Fruit fly (Drosophila melanogaster) whole organism, embryonic: ENCODE data around the gene CG14104.

Experiments
- Bgb ChIP-seq: fragments of 200-800 bp; sonication (Bioruptor generic); IDR thresholded peaks from 2 replicates; pipeline ENCODE4 v1.3.6; 2022; ENCODE audit warnings: missing biosample characterization, missing genetic modification characterization; ENCODE audit not compliant: partially characterized antibody
- Bteb2 ChIP-seq: fragments of 200-800 bp; sonication (Bioruptor generic); optimal IDR thresholded peaks from 2 replicates; lab custom pipeline; 2016; ENCODE audit warnings: missing biosample characterization, missing genetic modification characterization
- CG10147 ChIP-seq: fragments of 200-800 bp; sonication (Bioruptor generic); optimal IDR thresholded peaks from 2 replicates; lab custom pipeline; 2019; ENCODE audit warnings: missing biosample characterization, mild to moderate bottlenecking, missing genetic modification characterization, moderate library complexity
- CG11398 ChIP-seq: fragments of 200-800 bp; sonication (Bioruptor generic); optimal IDR thresholded peaks from 2 replicates; lab custom pipeline; 2016; ENCODE audit warnings: missing biosample characterization, missing genetic modification characterization
- CG11456 ChIP-seq: fragments of 200-800 bp; sonication (Bioruptor generic); IDR thresholded peaks from 3 replicates; pipeline ENCODE4 v1.3.6; 2022; ENCODE audit warnings: missing biosample characterization, missing genetic modification characterization
- CG11560 ChIP-seq: fragments of 200-800 bp; sonication (Bioruptor generic); IDR thresholded peaks from 3 replicates; pipeline ENCODE4 v1.3.6; 2022; ENCODE audit warnings: missing biosample characterization, missing genetic modification characterization
- CG13287 ChIP-seq: fragments of 200-800 bp; sonication (Bioruptor generic); IDR thresholded peaks from 2 replicates; pipeline ENCODE4 v1.3.6; 2022; ENCODE audit warnings: missing biosample characterization, missing genetic modification characterization; ENCODE audit not compliant: partially characterized antibody
- CG14860 ChIP-seq: fragments of 200-800 bp; sonication (Bioruptor generic); IDR thresholded peaks from 3 replicates; pipeline ENCODE4 v1.3.6; 2022; ENCODE audit warnings: missing biosample characterization, missing genetic modification characterization; ENCODE audit not compliant: partially characterized antibody
- CG15269 ChIP-seq: fragments of 200-800 bp; sonication (Bioruptor generic); optimal IDR thresholded peaks from 2 replicates; lab custom pipeline; 2018; ENCODE audit warnings: missing biosample characterization, mild to moderate bottlenecking, missing genetic modification characterization, moderate library complexity
- CG15696 ChIP-seq: fragments of 200-800 bp; sonication (Bioruptor generic); optimal IDR thresholded peaks from 2 replicates; lab custom pipeline; 2019; ENCODE audit warnings: missing biosample characterization, mild to moderate bottlenecking, missing genetic modification characterization, moderate library complexity
- CG2120 ChIP-seq: fragments of 200-800 bp; sonication (Bioruptor generic); optimal IDR thresholded peaks from 3 replicates; lab custom pipeline; 2016; ENCODE audit warnings: missing biosample characterization, missing genetic modification characterization
- CG32532 ChIP-seq: fragments of 200-800 bp; sonication (Bioruptor generic); IDR thresholded peaks from 2 replicates; pipeline ENCODE4 v1.3.6; 2022; ENCODE audit warnings: missing biosample characterization, missing genetic modification characterization
- CG33213 ChIP-seq: fragments of 200-800 bp; sonication (Bioruptor generic); optimal IDR thresholded peaks from 3 replicates; lab custom pipeline; 2016; ENCODE audit warnings: missing biosample characterization, missing genetic modification characterization
- CG34224 ChIP-seq: fragments of 200-800 bp; sonication (Bioruptor generic); IDR thresholded peaks from 3 replicates; pipeline ENCODE4 v1.3.6; 2022; ENCODE audit warnings: missing biosample characterization, missing genetic modification characterization; ENCODE audit not compliant: partially characterized antibody
- CG6765 ChIP-seq: fragments of 200-800 bp; sonication (Bioruptor generic); optimal IDR thresholded peaks from 3 replicates; lab custom pipeline; 2017; ENCODE audit warnings: missing biosample characterization, mild to moderate bottlenecking, missing genetic modification characterization
- CG7963 ChIP-seq: fragments of 200-800 bp; sonication (Bioruptor generic); IDR thresholded peaks from 3 replicates; pipeline ENCODE4 v1.3.6; 2022; ENCODE audit warnings: missing biosample characterization, missing genetic modification characterization; ENCODE audit not compliant: partially characterized antibody
- CG8359 ChIP-seq: fragments of 200-800 bp; sonication (Bioruptor generic); optimal IDR thresholded peaks from 2 replicates; lab custom pipeline; 2017; ENCODE audit warnings: missing biosample characterization, mild to moderate bottlenecking, missing genetic modification characterization, borderline replicate concordance
- CG9817 ChIP-seq: fragments of 200-800 bp; sonication (Bioruptor generic); optimal IDR thresholded peaks from 2 replicates; lab custom pipeline; 2018; ENCODE audit warnings: missing biosample characterization, mild to moderate bottlenecking, missing genetic modification characterization, moderate library complexity
- Chrac-16 ChIP-seq: fragments of 200-800 bp; sonication (Bioruptor generic); optimal IDR thresholded peaks from 3 replicates; lab custom pipeline; 2016; ENCODE audit warnings: missing biosample characterization, missing genetic modification characterization
- D19B ChIP-seq: fragments of 200-800 bp; sonication (Bioruptor generic); optimal IDR thresholded peaks from 2 replicates; lab custom pipeline; 2017; ENCODE audit warnings: missing biosample characterization, mild to moderate bottlenecking, missing genetic modification characterization
- Dbx ChIP-seq: fragments of 200-800 bp; sonication (Bioruptor generic); IDR thresholded peaks from 3 replicates; pipeline ENCODE4 v1.3.6; 2022; ENCODE audit warnings: missing biosample characterization, missing genetic modification characterization
- Dref ChIP-seq: fragments of 200-800 bp; sonication (Bioruptor generic); IDR thresholded peaks from 2 replicates; pipeline ENCODE4 v1.3.6; 2022; ENCODE audit warnings: missing biosample characterization, missing genetic modification characterization
- Gug ChIP-seq: fragments of 200-800 bp; sonication (Bioruptor generic); IDR thresholded peaks from 4 replicates; pipeline ENCODE4 v1.3.6; 2022; ENCODE audit warnings: missing biosample characterization, missing genetic modification characterization
- Hsf ChIP-seq: fragments of 200-800 bp; sonication (Bioruptor generic); optimal IDR thresholded peaks from 3 replicates; lab custom pipeline; 2016; ENCODE audit warnings: missing biosample characterization, missing genetic modification characterization
- Lhr ChIP-seq: fragments of 200-800 bp; sonication (Bioruptor generic); optimal IDR thresholded peaks from 3 replicates; lab custom pipeline; 2017; ENCODE audit warnings: mild to moderate bottlenecking, missing biosample characterization, missing genetic modification reagents, missing genetic modification characterization
- MESR4 ChIP-seq: fragments of 200-800 bp; sonication (Bioruptor generic); optimal IDR thresholded peaks from 2 replicates; lab custom pipeline; 2018; ENCODE audit warnings: missing biosample characterization, mild to moderate bottlenecking, missing genetic modification characterization, moderate library complexity
- Mrtf ChIP-seq: fragments of 200-800 bp; sonication (Bioruptor generic); IDR thresholded peaks from 3 replicates; pipeline ENCODE4 v1.3.6; 2022; ENCODE audit warnings: missing biosample characterization, missing genetic modification characterization
- Sin3A ChIP-seq: fragments of >200 bp; optimal IDR thresholded peaks from 2 replicates; lab custom pipeline; 2018
- Spps ChIP-seq: fragments of 200-800 bp; sonication (Bioruptor generic); optimal IDR thresholded peaks from 2 replicates; lab custom pipeline; 2018; ENCODE audit warnings: missing biosample characterization, mild to moderate bottlenecking, missing genetic modification characterization
- Trl ChIP-seq, 3 experiments: fragments of >200 bp in 2 of 3; fragments of 200-800 bp in 1 of 3; sonication (Bioruptor generic) in 1 of 3; optimal IDR thresholded peaks; 2 replicates in 1 of 3; 3 replicates in 2 of 3; lab custom pipeline; 2016 to 2017; ENCODE audit warnings: missing biosample characterization in 1 of 3, missing genetic modification characterization in 1 of 3
- Vsx1 ChIP-seq: fragments of 200-800 bp; sonication (Bioruptor generic); optimal IDR thresholded peaks from 2 replicates; lab custom pipeline; 2017; ENCODE audit warnings: missing biosample characterization, mild to moderate bottlenecking, missing genetic modification characterization, missing genetic modification reagents
- ato ChIP-seq: fragments of 200-800 bp; sonication (Bioruptor generic); IDR thresholded peaks from 2 replicates; pipeline ENCODE4 v1.3.6; 2022; ENCODE audit warnings: missing biosample characterization, missing genetic modification characterization; ENCODE audit not compliant: partially characterized antibody
- chm ChIP-seq: fragments of 200-800 bp; sonication (Bioruptor generic); IDR thresholded peaks from 2 replicates; pipeline ENCODE4 v1.3.6; 2022; ENCODE audit warnings: missing biosample characterization, missing genetic modification characterization
- crp ChIP-seq, 2 experiments: fragments of 200-800 bp; sonication (Bioruptor generic); optimal IDR thresholded peaks; 2 replicates in 1 of 2; 3 replicates in 1 of 2; lab custom pipeline; 2017; ENCODE audit warnings: missing biosample characterization in 2 of 2, missing genetic modification characterization in 2 of 2, mild to moderate bottlenecking in 1 of 2, moderate library complexity in 1 of 2
- fd102C ChIP-seq: fragments of 200-800 bp; sonication (Bioruptor generic); optimal IDR thresholded peaks from 2 replicates; lab custom pipeline; 2018; ENCODE audit warnings: missing biosample characterization, mild to moderate bottlenecking, missing genetic modification characterization, moderate library complexity
- fu2 ChIP-seq: fragments of 200-800 bp; sonication (Bioruptor generic); optimal IDR thresholded peaks from 2 replicates; lab custom pipeline; 2016; ENCODE audit warnings: missing biosample characterization, missing genetic modification characterization
- gro ChIP-seq: fragments of 200-800 bp; sonication (Bioruptor generic); optimal IDR thresholded peaks from 2 replicates; lab custom pipeline; 2016; ENCODE audit warnings: missing biosample characterization, missing genetic modification characterization
- gsb ChIP-seq: fragments of 200-800 bp; sonication (Bioruptor generic); IDR thresholded peaks from 2 replicates; pipeline ENCODE4 v1.3.6; 2022; ENCODE audit warnings: missing biosample characterization, missing genetic modification characterization
- hb ChIP-seq: fragments of 200-800 bp; sonication (Bioruptor generic); IDR thresholded peaks from 3 replicates; pipeline ENCODE4 v1.3.6; 2022; ENCODE audit warnings: missing biosample characterization, missing genetic modification characterization; ENCODE audit not compliant: partially characterized antibody
- nerfin-2 ChIP-seq: fragments of 200-800 bp; sonication (Bioruptor generic); IDR thresholded peaks from 2 replicates; pipeline ENCODE4 v1.3.6; 2022; ENCODE audit warnings: missing biosample characterization, missing genetic modification characterization; ENCODE audit not compliant: partially characterized antibody
- phol ChIP-seq: fragments of 200-800 bp; sonication (Bioruptor generic); optimal IDR thresholded peaks from 3 replicates; lab custom pipeline; 2018; ENCODE audit warnings: missing biosample characterization, mild to moderate bottlenecking, missing genetic modification characterization, moderate library complexity
- psq ChIP-seq: fragments of 200-800 bp; sonication (Bioruptor generic); optimal IDR thresholded peaks from 2 replicates; lab custom pipeline; 2017; ENCODE audit warnings: missing biosample characterization, missing genetic modification characterization
- pum ChIP-seq: fragments of 200-800 bp; sonication (Bioruptor generic); optimal IDR thresholded peaks from 2 replicates; lab custom pipeline; 2016; ENCODE audit warnings: missing biosample characterization, missing genetic modification characterization
- pzg ChIP-seq: fragments of 200-800 bp; sonication (Bioruptor generic); optimal IDR thresholded peaks from 3 replicates; lab custom pipeline; 2018; ENCODE audit warnings: missing biosample characterization, mild to moderate bottlenecking, missing genetic modification characterization, moderate library complexity
- repo ChIP-seq: fragments of 200-800 bp; sonication (Bioruptor generic); optimal IDR thresholded peaks from 2 replicates; lab custom pipeline; 2016; ENCODE audit warnings: missing biosample characterization, missing genetic modification characterization
- sens-2 ChIP-seq: fragments of 200-800 bp; sonication (Bioruptor generic); IDR thresholded peaks from 2 replicates; pipeline ENCODE4 v1.3.6; 2022; ENCODE audit warnings: missing biosample characterization, missing genetic modification characterization
- sna ChIP-seq: fragments of 200-800 bp; sonication (Bioruptor generic); IDR thresholded peaks from 2 replicates; pipeline ENCODE4 v1.3.6; 2022; ENCODE audit warnings: missing biosample characterization, missing genetic modification characterization; ENCODE audit not compliant: partially characterized antibody
- stwl ChIP-seq: fragments of 200-800 bp; sonication (Bioruptor generic); optimal IDR thresholded peaks from 3 replicates; lab custom pipeline; 2018; ENCODE audit warnings: missing biosample characterization, mild to moderate bottlenecking, missing genetic modification characterization, moderate library complexity
- vnd ChIP-seq: fragments of 200-800 bp; sonication (Bioruptor generic); IDR thresholded peaks from 3 replicates; pipeline ENCODE4 v1.3.6; 2022; ENCODE audit warnings: missing biosample characterization, missing genetic modification characterization; ENCODE audit not compliant: partially characterized antibody

CG14104 gene

dm6 chr3L:19805895-19806294, 1.1 kb downstream of the CG14104 start, which contains the start of gene CG34116 (continued):
- TF ChIP-seq vnd (GFP tag; lab: Robert Waterston, UW) (peak; percentile 49; the same call in 2 of the 3 replicates), hb (peak; percentile 57; the same call in 1 of the 3 replicates), CG9817 (no peak), ato (peak; percentile 51; the same call in 1 of the 2 replicates), Spps (tag; lab: Kevin White, UChicago) (no peak), Dref (GFP tag; lab: Robert Waterston, UW) (peak; percentile 76), chm (no peak), Hsf (GFP tag; lab: Kevin White, UChicago) (no peak), crp (GFP tag; optimal IDR thresholded peaks at IDR 0.05; lab: Kevin White, UChicago) (peak in 1 of 2 experiments; percentile 62), fu2 (no peak), CG34224 (GFP tag; lab: Robert Waterston, UW) (peak; percentile 59), phol (tag; lab: Kevin White, UChicago) (peak; percentile 30), Mrtf (no peak), Bteb2 (GFP tag; lab: Kevin White, UChicago) (no peak), stwl (tag; lab: Kevin White, UChicago) (peak; percentile 28), CG14860 (GFP tag; lab: Robert Waterston, UW) (peak; percentile 48; the same call in 2 of the 3 replicates), sens-2 (GFP tag; lab: Robert Waterston, UW) (no peak), CG13287 (peak; percentile 71), pum (no peak), MESR4 (peak; percentile 14), CG33213 (GFP tag; lab: Kevin White, UChicago) (no peak), Lhr (no peak), CG15696 (tag; lab: Kevin White, UChicago) (no peak), CG8359 (GFP tag; lab: Kevin White, UChicago) (no peak), CG32532 (GFP tag; lab: Robert Waterston, UW) (no peak), repo (GFP tag; lab: Kevin White, UChicago) (no peak), Chrac-16 (no peak), sna (GFP tag; lab: Robert Waterston, UW) (peak; percentile 19; the same call in 1 of the 2 replicates), CG11560 (tag; lab: Robert Waterston, UW) (no peak), CG11398 (no peak), CG15269 (tag; lab: Kevin White, UChicago) (no peak), CG2120 (GFP tag; lab: Kevin White, UChicago) (no peak), Sin3A (peak; percentile 22), CG7963 (GFP tag; lab: Robert Waterston, UW) (peak; percentile 38; the same call in 2 of the 3 replicates), nerfin-2 (peak; percentile 59), Trl (optimal IDR thresholded peaks at IDR 0.05; lab: Kevin White, UChicago) (no peak), Trl (GFP tag; optimal IDR thresholded peaks at IDR 0.05; lab: Kevin White, UChicago) (no peak), gsb (GFP tag; lab: Robert Waterston, UW) (no peak), Gug (no peak), fd102C (GFP tag; lab: Kevin White, UChicago) (no peak), psq (GFP tag; lab: Kevin White, UChicago) (no peak), gro (GFP tag; lab: Kevin White, UChicago) (no peak), Bgb (peak; percentile 73), CG6765 (GFP tag; lab: Kevin White, UChicago) (no peak), CG11456 (GFP tag; lab: Robert Waterston, UW) (no peak), Vsx1 (GFP tag; lab: Kevin White, UChicago) (no peak), pzg (GFP tag; lab: Kevin White, UChicago) (peak; percentile 32), CG10147 (GFP tag; lab: Kevin White, UChicago) (no peak), Dbx (GFP tag; lab: Robert Waterston, UW) (no peak), D19B (GFP tag; lab: Kevin White, UChicago) (no peak)
